Fruit fly (Drosophila melanogaster): ENCODE data around the gene Pfdn1.

Pfdn1 gene

DNA sequence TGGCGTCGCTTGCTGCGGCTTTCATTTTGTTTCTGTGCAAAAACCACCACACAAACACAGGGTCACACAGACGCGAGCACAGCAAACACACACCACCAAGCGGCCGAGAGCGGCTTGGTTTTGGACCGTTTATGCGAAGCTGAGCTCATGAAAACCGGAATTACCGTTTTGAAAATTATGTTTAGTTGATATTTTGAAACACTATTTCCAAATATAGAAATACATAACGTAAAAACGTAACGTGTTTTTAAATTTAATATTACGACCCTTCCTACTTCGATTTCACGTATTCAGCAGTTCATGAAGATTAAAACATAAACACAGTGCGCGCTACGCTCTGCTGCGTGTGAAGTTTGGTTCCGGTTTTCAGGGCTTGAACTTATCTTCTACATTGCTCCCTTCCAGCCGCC, 17.7 kb upstream of the Pfdn1 start (continued):
- TF ChIP-seq CG9817 (tag; optimal IDR thresholded peaks at IDR 0.05) (peak; percentile 94), fru (optimal IDR thresholded peaks at IDR 0.05) (no peak), nerfin-1 (tag; optimal IDR thresholded peaks at IDR 0.05) (peak; percentile 95), sr (GFP tag; IDR thresholded peaks at IDR 0.05) (peak; percentile 75; the same call in 2 of the 3 replicates), rib (GFP tag; IDR thresholded peaks at IDR 0.05) (peak; percentile 94), CG6654 (GFP tag; optimal IDR thresholded peaks at IDR 0.05) (peak; percentile 82), Ets65A (GFP tag) (peak; percentile 99), CG10147 (GFP tag; optimal IDR thresholded peaks at IDR 0.05) (peak; percentile 97), bsh (GFP tag; optimal IDR thresholded peaks at IDR 0.05) (peak; percentile 93 to 97), CG4617 (GFP tag; optimal IDR thresholded peaks at IDR 0.05; ENCODE audit: borderline replicate concordance) (peak; percentile 57), CG3995 (GFP tag; optimal IDR thresholded peaks at IDR 0.05) (peak; percentile 66), z (GFP tag; IDR thresholded peaks at IDR 0.05) (peak; percentile 64; the same call in 2 of the 3 replicates), Deaf1 (tag; optimal IDR thresholded peaks at IDR 0.05) (peak; percentile 84), Bdp1 (GFP tag; optimal IDR thresholded peaks at IDR 0.05) (peak; percentile 85), disco-r (GFP tag; optimal IDR thresholded peaks at IDR 0.05) (peak; percentile 87), Optix (GFP tag; IDR thresholded peaks at IDR 0.05) (peak; percentile 91), CG2202 (tag; optimal IDR thresholded peaks at IDR 0.05) (peak; percentile 95), CTCF (GFP tag; optimal IDR thresholded peaks at IDR 0.05) (peak; percentile 52), Ptx1 (GFP tag; IDR thresholded peaks at IDR 0.05) (peak; percentile 92), Xrp1 (GFP tag; IDR thresholded peaks at IDR 0.05) (peak; percentile 96), CG8388 (GFP tag; optimal IDR thresholded peaks at IDR 0.05) (peak; percentile 97), wor (GFP tag; IDR thresholded peaks at IDR 0.05) (peak; percentile 91), CG32772 (GFP tag; IDR thresholded peaks at IDR 0.05) (peak; percentile 72), wek (GFP tag; optimal IDR thresholded peaks at IDR 0.05) (peak; percentile 91), CG1529 (GFP tag; optimal IDR thresholded peaks at IDR 0.05) (peak; percentile 92), CG1792 (GFP tag; optimal IDR thresholded peaks at IDR 0.05) (peak; percentile 90), sim (GFP tag; IDR thresholded peaks at IDR 0.05) (peak; percentile 91), eve (GFP tag; optimal IDR thresholded peaks at IDR 0.05) (no peak), cwo (GFP tag; optimal IDR thresholded peaks at IDR 0.05) (peak; percentile 94), Oaz (GFP tag; IDR thresholded peaks at IDR 0.05) (peak; percentile 90), CG34376 (GFP tag; optimal IDR thresholded peaks at IDR 0.05) (peak; percentile 98), Asciz (GFP tag; optimal IDR thresholded peaks at IDR 0.05) (peak; percentile 95), CG8290 (GFP tag; optimal IDR thresholded peaks at IDR 0.05) (peak; percentile 88), CG8290 (tag; optimal IDR thresholded peaks at IDR 0.05) (peak; percentile 84 to 98), ara (GFP tag; IDR thresholded peaks at IDR 0.05) (peak; percentile 96), sqz (GFP tag; optimal IDR thresholded peaks at IDR 0.05) (no peak), cas (GFP tag; IDR thresholded peaks at IDR 0.05) (peak; percentile 84), Dp (GFP tag; optimal IDR thresholded peaks at IDR 0.05) (no peak), CG12391 (tag; optimal IDR thresholded peaks at IDR 0.05) (peak; percentile 98), Pdp1 (GFP tag; optimal IDR thresholded peaks at IDR 0.05) (peak; percentile 92 to 93), otp (GFP tag; IDR thresholded peaks at IDR 0.05) (peak; percentile 94), ham (GFP tag; IDR thresholded peaks at IDR 0.05) (peak; percentile 61; the same call in 1 of the 2 replicates), Opbp (GFP tag; IDR thresholded peaks at IDR 0.05; ENCODE audit: partially characterized antibody) (no peak), bbx (GFP tag; IDR thresholded peaks at IDR 0.05; ENCODE audit: partially characterized antibody) (no peak), CG9932 (GFP tag; IDR thresholded peaks at IDR 0.05) (peak; percentile 87), CG2889 (GFP tag; IDR thresholded peaks at IDR 0.05) (peak; percentile 82), gro (GFP tag; optimal IDR thresholded peaks at IDR 0.05) (peak; percentile 98), jumu (GFP tag; optimal IDR thresholded peaks at IDR 0.05) (peak; percentile 94), CG4854 (GFP tag; optimal IDR thresholded peaks at IDR 0.05) (peak; percentile 95), toy (GFP tag; IDR thresholded peaks at IDR 0.05) (peak; percentile 76; the same call in 1 of the 2 replicates), Abd-B (GFP tag; optimal IDR thresholded peaks at IDR 0.05) (peak; percentile 73), CG14710 (tag; optimal IDR thresholded peaks at IDR 0.05) (peak; percentile 94)

Data from whole organism, embryonic.